Worm (Caenorhabditis elegans) whole organism, late embryonic: Measurements from ENCODE around the gene sgnh-1.

ENCODE experiments used
- C08G9.2 ChIP-seq: sonication (generic microtip); optimal IDR thresholded peaks from 2 replicates; lab custom pipeline; 2016; ENCODE audit warnings: mild to moderate bottlenecking, missing genetic modification characterization, moderate library complexity, missing compliant biosample characterization
- C38D4.7 ChIP-seq: fragments of 200-800 bp; sonication (Bioruptor generic); optimal IDR thresholded peaks from 2 replicates; lab custom pipeline; 2018; ENCODE audit warnings: mild to moderate bottlenecking, missing genetic modification characterization, moderate library complexity, missing compliant biosample characterization
- F13H6.1 ChIP-seq: sonication (generic microtip); optimal IDR thresholded peaks from 2 replicates; lab custom pipeline; 2016; ENCODE audit warnings: missing genetic modification characterization, missing compliant biosample characterization
- T23F11.4 ChIP-seq: fragments of 200-800 bp; sonication (Bioruptor generic); optimal IDR thresholded peaks from 2 replicates; lab custom pipeline; 2018; ENCODE audit warnings: mild to moderate bottlenecking, missing genetic modification characterization, missing compliant biosample characterization
- Y22D7AL.16 ChIP-seq: sonication (generic microtip); optimal IDR thresholded peaks from 2 replicates; lab custom pipeline; 2016; ENCODE audit warnings: missing genetic modification characterization, missing compliant biosample characterization
- ahr-1 ChIP-seq: sonication (generic microtip); optimal IDR thresholded peaks from 2 replicates; lab custom pipeline; 2016; ENCODE audit warnings: missing genetic modification characterization, missing compliant biosample characterization
- ceh-19 ChIP-seq: fragments of 200-800 bp; sonication (Bioruptor generic); optimal IDR thresholded peaks from 2 replicates; lab custom pipeline; 2018; ENCODE audit warnings: mild to moderate bottlenecking, missing genetic modification characterization, missing compliant biosample characterization
- ceh-2 ChIP-seq: sonication (generic microtip); optimal IDR thresholded peaks from 2 replicates; lab custom pipeline; 2016; ENCODE audit warnings: missing genotype, missing genetic modification characterization, missing compliant biosample characterization
- ceh-22 ChIP-seq: sonication (generic microtip); optimal IDR thresholded peaks from 2 replicates; lab custom pipeline; 2017; ENCODE audit warnings: missing biosample characterization, missing genetic modification characterization
- ceh-30 ChIP-seq: fragments of 150-350 bp; optimal IDR thresholded peaks from 2 replicates; lab custom pipeline; 2014; ENCODE audit warnings: missing biosample characterization, missing genetic modification characterization
- ceh-31 ChIP-seq: sonication (generic microtip); optimal IDR thresholded peaks from 2 replicates; lab custom pipeline; 2016; ENCODE audit warnings: missing genetic modification characterization, missing compliant biosample characterization
- dve-1 ChIP-seq: sonication (generic microtip); optimal IDR thresholded peaks from 2 replicates; lab custom pipeline; 2017; ENCODE audit warnings: antibody characterized with exemption, mild to moderate bottlenecking, missing genetic modification characterization, missing compliant biosample characterization
- elt-2 ChIP-seq: sonication (generic microtip); optimal IDR thresholded peaks from 2 replicates; lab custom pipeline; 2016; ENCODE audit warnings: missing genetic modification reagents, missing genetic modification characterization, missing compliant biosample characterization
- eyg-1 ChIP-seq: sonication (generic microtip); optimal IDR thresholded peaks from 2 replicates; lab custom pipeline; 2016; ENCODE audit warnings: missing genotype, missing genetic modification characterization, missing compliant biosample characterization
- fkh-6 ChIP-seq: sonication (generic microtip); optimal IDR thresholded peaks from 2 replicates; lab custom pipeline; 2016; ENCODE audit warnings: missing genetic modification characterization, missing compliant biosample characterization
- hlh-15 ChIP-seq: sonication (generic microtip); optimal IDR thresholded peaks from 2 replicates; lab custom pipeline; 2016; ENCODE audit warnings: missing genetic modification characterization, missing compliant biosample characterization
- lim-6 ChIP-seq: sonication (generic microtip); optimal IDR thresholded peaks from 2 replicates; lab custom pipeline; 2016; ENCODE audit warnings: missing genetic modification characterization, missing compliant biosample characterization
- lin-11 ChIP-seq: fragments of 200-800 bp; sonication (Bioruptor generic); optimal IDR thresholded peaks from 2 replicates; lab custom pipeline; 2018; ENCODE audit warnings: mild to moderate bottlenecking, missing genetic modification characterization, missing compliant biosample characterization
- madf-2 ChIP-seq: sonication (generic microtip); optimal IDR thresholded peaks from 2 replicates; lab custom pipeline; 2017; ENCODE audit warnings: missing genetic modification characterization, missing compliant biosample characterization
- nhr-11 ChIP-seq: fragments of 150-350 bp; optimal IDR thresholded peaks from 2 replicates; lab custom pipeline; 2014; ENCODE audit warnings: missing biosample characterization, missing genetic modification characterization
- npax-4 ChIP-seq: sonication (generic microtip); optimal IDR thresholded peaks from 2 replicates; lab custom pipeline; 2016; ENCODE audit warnings: missing genetic modification characterization, missing compliant biosample characterization
- odd-2 ChIP-seq: sonication (generic microtip); optimal IDR thresholded peaks from 2 replicates; lab custom pipeline; 2017; ENCODE audit warnings: antibody characterized with exemption, mild to moderate bottlenecking, missing genetic modification characterization, missing compliant biosample characterization
- pax-1 ChIP-seq: fragments of 150-350 bp; optimal IDR thresholded peaks from 2 replicates; lab custom pipeline; 2014; ENCODE audit warnings: missing biosample characterization, missing genetic modification characterization
- pha-2 ChIP-seq: sonication (generic microtip); optimal IDR thresholded peaks from 2 replicates; lab custom pipeline; 2017; ENCODE audit warnings: mild to moderate bottlenecking, missing genetic modification characterization, missing compliant biosample characterization
- pha-4 ChIP-seq: fragments of 150-350 bp; optimal IDR thresholded peaks from 2 replicates; lab custom pipeline; 2018; ENCODE audit warnings: missing biosample characterization, missing genetic modification reagents, missing genetic modification characterization
- pqm-1 ChIP-seq: sonication (generic microtip); optimal IDR thresholded peaks from 2 replicates; lab custom pipeline; 2016; ENCODE audit warnings: missing genetic modification characterization, missing compliant biosample characterization
- pros-1 ChIP-seq: fragments of 150-350 bp; optimal IDR thresholded peaks from 2 replicates; lab custom pipeline; 2014; ENCODE audit warnings: missing biosample characterization, missing genetic modification reagents, missing genetic modification characterization
- rnt-1 ChIP-seq: sonication (generic microtip); optimal IDR thresholded peaks from 2 replicates; lab custom pipeline; 2016; ENCODE audit warnings: missing genetic modification characterization, missing compliant biosample characterization
- sdc-2 ChIP-seq: sonication (generic microtip); optimal IDR thresholded peaks from 2 replicates; lab custom pipeline; 2016; ENCODE audit warnings: missing genotype, missing genetic modification characterization, missing compliant biosample characterization
- syd-9 ChIP-seq: sonication (generic microtip); optimal IDR thresholded peaks from 2 replicates; lab custom pipeline; 2016; ENCODE audit warnings: mild to moderate bottlenecking, missing genetic modification characterization, moderate library complexity, missing compliant biosample characterization
- tbx-2 ChIP-seq: sonication (generic microtip); optimal IDR thresholded peaks from 2 replicates; lab custom pipeline; 2016; ENCODE audit warnings: missing genetic modification characterization, missing compliant biosample characterization
- tbx-7 ChIP-seq: sonication (generic microtip); optimal IDR thresholded peaks from 2 replicates; lab custom pipeline; 2016; ENCODE audit warnings: missing genotype, missing genetic modification characterization, missing compliant biosample characterization
- unc-55 ChIP-seq: sonication (generic microtip); optimal IDR thresholded peaks from 2 replicates; lab custom pipeline; 2017; ENCODE audit warnings: missing biosample characterization, missing genetic modification reagents, missing genetic modification characterization

sgnh-1 gene

ce11 chrIV:4937647-4938046, 47.9 kb downstream of the sgnh-1 start, which contains the start of gene fbxa-86:
Gene fbxa-86, minus strand, starts transcription at chrIV:4938013.
- no peak for TF ChIP-seq pax-1 (tag; lab: Kevin White, UChicago)
- no peak for TF ChIP-seq Y22D7AL.16 (tag; lab: Kevin White, UChicago)
- TF ChIP-seq tbx-2 (tag; lab: Kevin White, UChicago) = no peak
- no peak for TF ChIP-seq pqm-1
- TF ChIP-seq lim-6 (tag; lab: Kevin White, UChicago) = no peak
- no peak for TF ChIP-seq tbx-7 (tag; lab: Kevin White, UChicago)
- no peak for TF ChIP-seq F13H6.1
- TF ChIP-seq npax-4 (tag; lab: Kevin White, UChicago) = no peak
- TF ChIP-seq hlh-15 = no peak
- TF ChIP-seq eyg-1 (tag; lab: Kevin White, UChicago) = no peak
- TF ChIP-seq nhr-11 = no peak
- TF ChIP-seq ceh-22 = no peak
- TF ChIP-seq C08G9.2 (tag; lab: Kevin White, UChicago) = no peak
- TF ChIP-seq pha-2 = no peak
- TF ChIP-seq madf-2 (tag; lab: Kevin White, UChicago) = no peak
- no peak for TF ChIP-seq ceh-30 (tag; lab: Kevin White, UChicago)
- no peak for TF ChIP-seq sdc-2 (tag; lab: Kevin White, UChicago)
- TF ChIP-seq unc-55 (GFP tag; lab: Kevin White, UChicago) = no peak
- TF ChIP-seq rnt-1 (tag; lab: Kevin White, UChicago) = no peak

- TF ChIP-seq C38D4.7 (GFP tag; lab: Kevin White, UChicago) (no peak), syd-9 (no peak), ceh-22 (no peak), T23F11.4 (GFP tag; lab: Kevin White, UChicago) (no peak), tbx-2 (tag; lab: Kevin White, UChicago) (no peak), elt-2 (tag; lab: Kevin White, UChicago) (no peak), C08G9.2 (tag; lab: Kevin White, UChicago) (no peak), pros-1 (tag; lab: Kevin White, UChicago) (no peak), madf-2 (tag; lab: Kevin White, UChicago) (no peak), odd-2 (tag; lab: Kevin White, UChicago) (no peak), fkh-6 (tag; lab: Kevin White, UChicago) (no peak), ceh-2 (tag; lab: Kevin White, UChicago) (no peak), eyg-1 (tag; lab: Kevin White, UChicago) (no peak), dve-1 (no peak), ahr-1 (tag; lab: Kevin White, UChicago) (no peak), pha-4 (tag; lab: Kevin White, UChicago) (no peak), ceh-19 (GFP tag; lab: Kevin White, UChicago) (no peak), ceh-31 (tag; lab: Kevin White, UChicago) (no peak), lin-11 (no peak)
- TF ChIP-seq, all 69 proteins: peak for 0
These were observed 49.0 kb downstream of the sgnh-1 start, which contains the start of gene str-168 for ce11 chrIV:4938664-4939063. Gene str-168, plus strand, starts transcription at chrIV:4938964.
